Worm (Caenorhabditis elegans) whole organism, L1 larva: ENCODE results near the gene K02D10.1.

Experiments used
- F16B12.6 ChIP-seq: fragments of 150-350 bp; optimal IDR thresholded peaks from 2 replicates; lab custom pipeline; 2014; ENCODE audit warnings: missing biosample characterization, missing genetic modification characterization
- Y116A8C.19 ChIP-seq: sonication (generic microtip); optimal IDR thresholded peaks from 2 replicates; lab custom pipeline; 2016; ENCODE audit warnings: missing compliant biosample characterization, missing genetic modification characterization, borderline replicate concordance
- aha-1 ChIP-seq: fragments of 150-350 bp; optimal IDR thresholded peaks from 2 replicates; lab custom pipeline; 2014; ENCODE audit warnings: missing biosample characterization, missing genetic modification characterization
- alr-1 ChIP-seq: fragments of 200-800 bp; sonication (Bioruptor generic); optimal IDR thresholded peaks from 2 replicates; lab custom pipeline; 2018; ENCODE audit warnings: borderline replicate concordance, mild to moderate bottlenecking, missing genetic modification characterization, missing compliant biosample characterization
- aly-2 ChIP-seq: fragments of 150-350 bp; optimal IDR thresholded peaks from 2 replicates; lab custom pipeline; 2014; ENCODE audit warnings: missing biosample characterization, missing genetic modification characterization
- ama-1 ChIP-seq: fragments of 150-350 bp; optimal IDR thresholded peaks from 2 replicates; lab custom pipeline; 2014
- ceh-63 ChIP-seq: fragments of 200-800 bp; sonication (Bioruptor generic); optimal IDR thresholded peaks from 2 replicates; lab custom pipeline; 2018; ENCODE audit warnings: mild to moderate bottlenecking, missing genetic modification characterization, missing compliant biosample characterization
- ceh-82 ChIP-seq, 3 experiments: fragments of 150-350 bp in 1 of 3; sonication (generic microtip) in 2 of 3; optimal IDR thresholded peaks; 2 replicates each; lab custom pipeline; 2014 to 2017; ENCODE audit warnings: missing biosample characterization in 3 of 3, missing genetic modification characterization in 3 of 3
- ceh-88 ChIP-seq: fragments of 200-800 bp; sonication (Bioruptor generic); IDR thresholded peaks from 2 replicates; pipeline ENCODE4 v1.3.6; 2022; ENCODE audit warnings: missing genetic modification characterization, missing compliant biosample characterization
- ces-1 ChIP-seq: fragments of 150-350 bp; optimal IDR thresholded peaks from 2 replicates; lab custom pipeline; 2014; ENCODE audit warnings: missing biosample characterization, missing genetic modification reagents, missing genetic modification characterization
- dsc-1 ChIP-seq: sonication (generic microtip); optimal IDR thresholded peaks from 2 replicates; lab custom pipeline; 2016; ENCODE audit warnings: mild to moderate bottlenecking, missing genetic modification characterization, missing compliant biosample characterization
- efl-1 ChIP-seq, 4 experiments: fragments of 150-350 bp; optimal IDR thresholded peaks in 3 of 4; peaks in 1 of 4; 1 replicate in 1 of 4; 2 replicates in 3 of 4; lab custom pipeline; 2014; ENCODE audit warnings: missing biosample characterization in 2 of 4, missing genetic modification characterization in 2 of 4, missing genetic modification reagents in 2 of 4
- fkh-10 ChIP-seq: sonication (generic microtip); optimal IDR thresholded peaks from 2 replicates; lab custom pipeline; 2017; ENCODE audit warnings: missing biosample characterization, missing genetic modification reagents, missing genetic modification characterization
- fos-1 ChIP-seq: fragments of 150-350 bp; optimal IDR thresholded peaks from 2 replicates; lab custom pipeline; 2014; ENCODE audit warnings: missing biosample characterization, missing genetic modification characterization
- hlh-17 ChIP-seq: fragments of 200-800 bp; sonication (Bioruptor generic); optimal IDR thresholded peaks from 2 replicates; lab custom pipeline; 2018; ENCODE audit warnings: missing genetic modification characterization, mild to moderate bottlenecking, missing compliant biosample characterization, moderate library complexity, borderline replicate concordance
- hpl-2 ChIP-seq: fragments of 150-350 bp; optimal IDR thresholded peaks from 2 replicates; lab custom pipeline; 2014; ENCODE audit warnings: missing biosample characterization, missing genetic modification reagents, missing genetic modification characterization
- irx-1 ChIP-seq: sonication (generic microtip); optimal IDR thresholded peaks from 2 replicates; lab custom pipeline; 2016; ENCODE audit warnings: missing genetic modification characterization, missing compliant biosample characterization
- jun-1 ChIP-seq: fragments of 150-350 bp; optimal IDR thresholded peaks from 2 replicates; lab custom pipeline; 2014; ENCODE audit warnings: missing biosample characterization, missing genetic modification reagents, missing genetic modification characterization
- lin-13 ChIP-seq: fragments of 150-350 bp; optimal IDR thresholded peaks from 2 replicates; lab custom pipeline; 2014; ENCODE audit warnings: missing biosample characterization, missing genetic modification reagents, missing genetic modification characterization
- lin-14 ChIP-seq: fragments of 200-800 bp; sonication (Bioruptor generic); optimal IDR thresholded peaks from 2 replicates; lab custom pipeline; 2018; ENCODE audit warnings: mild to moderate bottlenecking, missing genetic modification characterization, moderate library complexity, missing compliant biosample characterization
- mab-9 ChIP-seq: fragments of 200-800 bp; sonication (Bioruptor generic); IDR thresholded peaks from 2 replicates; pipeline ENCODE4 v1.3.6; 2022; ENCODE audit warnings: missing genetic modification reagents, missing genetic modification characterization, missing compliant biosample characterization
- mdl-1 ChIP-seq, 2 experiments: fragments of 150-350 bp; optimal IDR thresholded peaks; 2 replicates each; lab custom pipeline; 2014 to 2017; ENCODE audit warnings: missing biosample characterization in 2 of 2, missing genetic modification characterization in 2 of 2, inconsistent platforms in 1 of 2
- mef-2 ChIP-seq: fragments of 150-350 bp; optimal IDR thresholded peaks from 2 replicates; lab custom pipeline; 2014; ENCODE audit warnings: missing biosample characterization, missing genetic modification characterization
- nhr-11 ChIP-seq: fragments of 150-350 bp; optimal IDR thresholded peaks from 2 replicates; lab custom pipeline; 2014; ENCODE audit warnings: missing biosample characterization, missing genetic modification characterization
- nhr-12 ChIP-seq: sonication (generic microtip); optimal IDR thresholded peaks from 2 replicates; lab custom pipeline; 2017; ENCODE audit warnings: missing biosample characterization, missing genetic modification characterization
- nhr-19 ChIP-seq: fragments of 200-800 bp; sonication (Bioruptor generic); conservative IDR thresholded peaks from 2 replicates; pipeline ENCODE4 v1.3.6; 2022; ENCODE audit warnings: missing genetic modification characterization, missing compliant biosample characterization
- nhr-20 ChIP-seq: sonication (generic microtip); optimal IDR thresholded peaks from 2 replicates; lab custom pipeline; 2016; ENCODE audit warnings: mild to moderate bottlenecking, missing genetic modification characterization, missing compliant biosample characterization
- nhr-85 ChIP-seq: sonication (generic microtip); peaks from one replicate; lab custom pipeline; 2016; ENCODE audit warnings: missing genetic modification characterization, inconsistent platforms, missing compliant biosample characterization
- nhr-90 ChIP-seq: sonication (generic microtip); optimal IDR thresholded peaks from 2 replicates; lab custom pipeline; 2016; ENCODE audit warnings: mild to moderate bottlenecking, missing genetic modification characterization, missing compliant biosample characterization; ENCODE audit not compliant: poor library complexity
- pag-3 ChIP-seq: sonication (generic microtip); optimal IDR thresholded peaks from 2 replicates; lab custom pipeline; 2017; ENCODE audit warnings: missing genetic modification characterization, mild to moderate bottlenecking, missing compliant biosample characterization, antibody characterized with exemption, borderline replicate concordance; ENCODE audit not compliant: insufficient read depth
- pax-3 ChIP-seq: fragments of 200-800 bp; sonication (Bioruptor generic); optimal IDR thresholded peaks from 2 replicates; lab custom pipeline; 2018; ENCODE audit warnings: mild to moderate bottlenecking, missing genetic modification characterization, moderate library complexity, missing compliant biosample characterization
- rnt-1 ChIP-seq: sonication (generic microtip); optimal IDR thresholded peaks from 2 replicates; lab custom pipeline; 2016; ENCODE audit warnings: mild to moderate bottlenecking, missing genetic modification characterization, moderate library complexity, missing compliant biosample characterization
- skn-1 ChIP-seq: fragments of 150-350 bp; optimal IDR thresholded peaks from 2 replicates; lab custom pipeline; 2014; ENCODE audit warnings: missing biosample characterization, missing genetic modification characterization
- snpc-4 ChIP-seq: fragments of 150-350 bp; optimal IDR thresholded peaks from 2 replicates; lab custom pipeline; 2014; ENCODE audit warnings: missing biosample characterization, missing genetic modification characterization
- snu-23 ChIP-seq: sonication (generic microtip); optimal IDR thresholded peaks from 2 replicates; lab custom pipeline; 2016; ENCODE audit warnings: missing genetic modification characterization, missing compliant biosample characterization
- sox-4 ChIP-seq: sonication (generic microtip); optimal IDR thresholded peaks from 2 replicates; lab custom pipeline; 2016; ENCODE audit warnings: missing genetic modification characterization, missing compliant biosample characterization
- sptf-1 ChIP-seq: fragments of 150-350 bp; optimal IDR thresholded peaks from 2 replicates; lab custom pipeline; 2014; ENCODE audit warnings: missing biosample characterization, missing genetic modification characterization
- sup-37 ChIP-seq: fragments of 200-800 bp; sonication (Bioruptor generic); optimal IDR thresholded peaks from 2 replicates; lab custom pipeline; 2018; ENCODE audit warnings: mild to moderate bottlenecking, missing genetic modification characterization, missing compliant biosample characterization
- swsn-7 ChIP-seq: sonication (generic microtip); optimal IDR thresholded peaks from 2 replicates; lab custom pipeline; 2016; ENCODE audit warnings: missing genetic modification characterization, missing compliant biosample characterization
- tlp-1 ChIP-seq: fragments of 150-350 bp; optimal IDR thresholded peaks from 2 replicates; lab custom pipeline; 2014; ENCODE audit warnings: missing biosample characterization, missing genetic modification characterization
- unc-130 ChIP-seq: fragments of 150-350 bp; optimal IDR thresholded peaks from 2 replicates; lab custom pipeline; 2017; ENCODE audit warnings: missing biosample characterization, missing genetic modification characterization, inconsistent platforms
- zip-4 ChIP-seq: fragments of 200-800 bp; sonication (Bioruptor generic); optimal IDR thresholded peaks from 2 replicates; lab custom pipeline; 2018; ENCODE audit warnings: mild to moderate bottlenecking, missing genetic modification characterization, moderate library complexity, missing compliant biosample characterization

K02D10.1 gene

ce11 chrIII:8785426-8785825 lies 16.1 kb downstream of the K02D10.1 start (continued):
- TF ChIP-seq fkh-10 (GFP tag; lab: Kevin White, UChicago), result peak; percentile 7
- TF ChIP-seq efl-1 (optimal IDR thresholded peaks at IDR 0.05; lab: Kevin White, UChicago), result peak; percentile 49 to 58
- peak; percentile 43 to 95 for TF ChIP-seq efl-1 (GFP tag; optimal IDR thresholded peaks at IDR 0.05 in 1 of 2; lab: Kevin White, UChicago)

DNA sequence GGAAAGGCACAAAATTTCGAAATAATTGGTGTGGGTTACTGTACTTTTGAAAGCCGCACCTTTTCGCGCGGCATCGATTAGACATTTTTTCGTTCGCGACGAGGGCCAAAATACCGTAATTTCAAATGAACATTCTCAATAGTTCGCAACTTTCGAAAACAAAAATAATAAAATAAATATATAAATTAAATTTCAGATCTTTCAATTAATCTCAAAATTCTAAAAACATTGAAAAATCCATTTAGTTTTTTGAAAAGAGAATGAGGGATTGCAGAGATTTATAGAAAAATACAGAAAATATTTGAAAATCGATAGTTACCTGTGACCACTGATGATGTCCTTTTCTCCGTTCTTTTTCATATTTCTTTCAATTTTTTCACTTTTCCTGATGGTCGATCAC lies 16.7 kb downstream of the K02D10.1 start, which contains the start of gene K02D10.8:
Gene K02D10.8 (plus strand): TSS at position 301 of the 400 bp plus-strand sequence.
- no peak for TF ChIP-seq nhr-85 (tag; lab: Kevin White, UChicago)
- TF ChIP-seq ceh-88, result no peak
- TF ChIP-seq tlp-1, result no peak
- no peak for TF ChIP-seq ceh-82 (tag; optimal IDR thresholded peaks at IDR 0.05; lab: Kevin White, UChicago)
- TF ChIP-seq zip-4 (GFP tag; lab: Kevin White, UChicago), result no peak
- no peak for TF ChIP-seq mef-2 (tag; lab: Kevin White, UChicago)
- no peak for TF ChIP-seq nhr-90 (tag; lab: Kevin White, UChicago)
- no peak for TF ChIP-seq sptf-1 (tag; lab: Kevin White, UChicago)
- no peak for TF ChIP-seq sup-37 (GFP tag; lab: Kevin White, UChicago)
- no peak for TF ChIP-seq ama-1 (lab: Kevin White, UChicago)
- no peak for TF ChIP-seq fkh-10 (GFP tag; lab: Kevin White, UChicago)
- no peak for TF ChIP-seq pax-3 (tag; lab: Kevin White, UChicago)
- TF ChIP-seq sox-4 (tag; lab: Kevin White, UChicago), result no peak
- no peak for TF ChIP-seq aha-1
- no peak for TF ChIP-seq Y116A8C.19 (tag; lab: Kevin White, UChicago)
- TF ChIP-seq hlh-17 (GFP tag; lab: Kevin White, UChicago), result no peak
- TF ChIP-seq alr-1, result no peak
- no peak for TF ChIP-seq nhr-12
- no peak for TF ChIP-seq F16B12.6 (tag; lab: Kevin White, UChicago)

DNA sequence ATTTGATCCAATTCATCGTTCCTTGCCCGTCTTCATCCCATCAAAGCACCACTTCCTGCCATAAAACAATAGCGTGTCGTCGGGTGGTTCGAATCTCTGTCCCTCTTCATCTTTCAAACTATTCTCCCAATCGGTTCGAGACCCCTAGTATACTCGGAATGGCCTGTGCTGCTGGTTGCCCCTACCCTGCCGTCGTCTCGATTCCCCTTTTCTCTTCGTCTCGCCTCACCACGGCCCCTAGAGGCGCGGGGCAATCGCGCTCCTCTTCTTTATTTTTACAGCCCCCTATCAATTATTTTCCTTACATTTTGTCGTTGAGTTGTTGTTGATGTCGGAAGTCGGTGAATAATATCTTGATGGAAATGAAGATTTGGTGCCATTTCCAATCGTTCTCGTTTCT lies 19.4 kb downstream of the K02D10.1 start:
- TF ChIP-seq unc-130 (tag; lab: Kevin White, UChicago) (no peak), nhr-12 (no peak), hpl-2 (GFP tag; lab: Kevin White, UChicago) (no peak), F16B12.6 (tag; lab: Kevin White, UChicago) (no peak), alr-1 (no peak), pag-3 (no peak), ces-1 (GFP tag; lab: Kevin White, UChicago) (no peak), snpc-4 (tag; lab: Kevin White, UChicago) (no peak), ama-1 (lab: Kevin White, UChicago) (no peak), aly-2 (tag; lab: Kevin White, UChicago) (no peak), mdl-1 (tag; optimal IDR thresholded peaks at IDR 0.05; lab: Kevin White, UChicago) (no peak), skn-1 (tag; lab: Kevin White, UChicago) (no peak), fos-1 (tag; lab: Kevin White, UChicago) (no peak), snu-23 (GFP tag; lab: Kevin White, UChicago) (no peak), efl-1 (optimal IDR thresholded peaks at IDR 0.05; lab: Kevin White, UChicago) (no peak), efl-1 (GFP tag; optimal IDR thresholded peaks at IDR 0.05 in 1 of 2; lab: Kevin White, UChicago) (peak in 1 of 2 experiments; percentile 67), swsn-7 (tag; lab: Kevin White, UChicago) (no peak), rnt-1 (tag; lab: Kevin White, UChicago) (peak; percentile 21), ceh-63 (GFP tag; lab: Kevin White, UChicago) (no peak), jun-1 (tag; lab: Kevin White, UChicago) (no peak), dsc-1 (tag; lab: Kevin White, UChicago) (peak; percentile 7), lin-14 (GFP tag; lab: Kevin White, UChicago) (peak; percentile 45), pax-3 (tag; lab: Kevin White, UChicago) (no peak), mef-2 (tag; lab: Kevin White, UChicago) (no peak)

DNA sequence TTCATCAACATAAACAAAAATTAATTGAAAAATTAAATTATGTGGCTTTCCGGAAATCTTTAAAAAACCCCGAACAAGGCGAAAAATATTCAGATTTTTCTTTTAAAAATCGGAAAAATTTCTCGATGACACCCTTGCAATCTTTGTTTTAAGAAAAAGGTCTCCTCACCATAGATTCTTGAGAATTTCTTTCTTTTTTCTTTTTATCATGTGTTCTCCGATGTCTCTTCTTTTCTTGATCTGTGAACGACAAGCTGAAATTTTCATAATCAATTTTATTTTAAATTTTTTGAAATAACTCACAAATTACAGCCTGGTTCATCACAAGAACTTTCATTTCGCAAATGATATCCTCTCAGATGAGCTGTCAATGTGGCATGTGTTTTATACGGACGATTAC lies 21.9 kb downstream of the K02D10.1 start, which contains the start of the genes zfp-1 and F54F2.14:
Gene zfp-1 (plus strand): TSS at position 301 of the 400 bp plus-strand sequence.
Gene F54F2.14 (plus strand): TSS at position 312 of the 400 bp plus-strand sequence.
- TF ChIP-seq unc-130 (tag; lab: Kevin White, UChicago) (no peak), irx-1 (tag; lab: Kevin White, UChicago) (no peak), nhr-90 (tag; lab: Kevin White, UChicago) (no peak), mab-9 (no peak), nhr-20 (no peak), ces-1 (GFP tag; lab: Kevin White, UChicago) (no peak), nhr-11 (tag; lab: Kevin White, UChicago) (no peak), nhr-19 (GFP tag; lab: Robert Waterston, UW) (no peak), hpl-2 (GFP tag; lab: Kevin White, UChicago) (no peak), lin-13 (GFP tag; lab: Kevin White, UChicago) (no peak), mef-2 (tag; lab: Kevin White, UChicago) (no peak)
